Worm (Caenorhabditis elegans): Measurements from ENCODE around the gene zig-8.

- no peak for TF ChIP-seq ama-1 (optimal IDR thresholded peaks at IDR 0.05)
- no peak for TF ChIP-seq flt-1 (GFP tag; IDR thresholded peaks at IDR 0.05)
- no peak for TF ChIP-seq scrt-1 (GFP tag; IDR thresholded peaks at IDR 0.05)
- no peak for TF ChIP-seq ets-7 (tag; optimal IDR thresholded peaks at IDR 0.05)
- TF ChIP-seq pes-1 (GFP tag; IDR thresholded peaks at IDR 0.05): no peak
- TF ChIP-seq B0310.2 (tag; optimal IDR thresholded peaks at IDR 0.05): no peak
Observed at ce11 chrIII:13131220-13131619, 11.6 kb downstream of the zig-8 start.

All from whole organism, early embryonic.